Fruit fly (Drosophila melanogaster) whole organism, prepupa: ENCODE measurements around the gene CG42264.

Source experiments
- Blimp-1 ChIP-seq: fragments of 200-800 bp; sonication (Bioruptor generic); optimal IDR thresholded peaks from 3 replicates; lab custom pipeline; 2017; ENCODE audit warnings: missing biosample characterization, missing genetic modification characterization, mild to moderate bottlenecking, moderate library complexity, missing genetic modification reagents
- CG10631 ChIP-seq: fragments of 200-800 bp; sonication (Bioruptor generic); optimal IDR thresholded peaks from 2 replicates; lab custom pipeline; 2016; ENCODE audit warnings: missing biosample characterization, missing genetic modification characterization
- CG10669 ChIP-seq: fragments of 200-800 bp; sonication (Bioruptor generic); optimal IDR thresholded peaks from 3 replicates; lab custom pipeline; 2018; ENCODE audit warnings: missing biosample characterization, mild to moderate bottlenecking, missing genetic modification characterization, moderate library complexity
- CG11294 ChIP-seq: fragments of 200-800 bp; sonication (Bioruptor generic); IDR thresholded peaks from 2 replicates; pipeline ENCODE4 v1.3.6; 2022; ENCODE audit warnings: missing biosample characterization, missing genetic modification characterization
- CG11762 ChIP-seq: fragments of 200-800 bp; sonication (Bioruptor generic); optimal IDR thresholded peaks from 3 replicates; lab custom pipeline; 2016; ENCODE audit warnings: missing biosample characterization, missing genetic modification characterization; ENCODE audit not compliant: insufficient read depth
- CG11902 ChIP-seq: fragments of 200-800 bp; sonication (Bioruptor generic); optimal IDR thresholded peaks from 3 replicates; lab custom pipeline; 2016; ENCODE audit warnings: missing biosample characterization, missing genetic modification characterization
- CG15336 ChIP-seq: fragments of 200-800 bp; sonication (Bioruptor generic); IDR thresholded peaks from 2 replicates; pipeline ENCODE4 v1.3.6; 2022; ENCODE audit warnings: missing biosample characterization, missing genetic modification characterization
- CG1621 ChIP-seq: fragments of 200-800 bp; sonication (Bioruptor generic); optimal IDR thresholded peaks from 3 replicates; lab custom pipeline; 2018; ENCODE audit warnings: missing biosample characterization, mild to moderate bottlenecking, missing genetic modification characterization
- CG3032 ChIP-seq: fragments of 200-800 bp; optimal IDR thresholded peaks from 2 replicates; lab custom pipeline; 2019; ENCODE audit warnings: missing biosample characterization, mild to moderate bottlenecking, missing genetic modification characterization, moderate library complexity
- CG31627 ChIP-seq: fragments of 200-800 bp; sonication (Bioruptor generic); optimal IDR thresholded peaks from 3 replicates; lab custom pipeline; 2016; ENCODE audit warnings: missing biosample characterization, missing genetic modification characterization
- CG32006 ChIP-seq: fragments of 200-800 bp; sonication (Bioruptor generic); optimal IDR thresholded peaks from 3 replicates; lab custom pipeline; 2017; ENCODE audit warnings: missing biosample characterization, mild to moderate bottlenecking, missing genetic modification characterization
- CG34406 ChIP-seq: fragments of 200-800 bp; sonication (Bioruptor generic); optimal IDR thresholded peaks from 3 replicates; lab custom pipeline; 2016; ENCODE audit warnings: missing biosample characterization, missing genetic modification characterization
- CG3919 ChIP-seq: fragments of 200-800 bp; sonication (Bioruptor generic); optimal IDR thresholded peaks from 3 replicates; lab custom pipeline; 2016; ENCODE audit warnings: missing biosample characterization, missing genetic modification characterization
- CG4318 ChIP-seq: fragments of 200-800 bp; sonication (Bioruptor generic); optimal IDR thresholded peaks from 3 replicates; lab custom pipeline; 2017; ENCODE audit warnings: missing biosample characterization, mild to moderate bottlenecking, missing genetic modification characterization
- CG6163 ChIP-seq: fragments of 200-800 bp; sonication (Bioruptor generic); IDR thresholded peaks from 3 replicates; pipeline ENCODE4 v1.3.6; 2022; ENCODE audit warnings: missing biosample characterization, missing genetic modification characterization
- CG6276 ChIP-seq: fragments of 200-800 bp; sonication (Bioruptor generic); optimal IDR thresholded peaks from 2 replicates; lab custom pipeline; 2017; ENCODE audit warnings: missing biosample characterization, mild to moderate bottlenecking, missing genetic modification characterization
- CG6792 ChIP-seq: fragments of 200-800 bp; sonication (Bioruptor generic); optimal IDR thresholded peaks from 3 replicates; lab custom pipeline; 2016; ENCODE audit warnings: missing biosample characterization, missing genetic modification characterization
- CG7368 ChIP-seq: fragments of 200-800 bp; sonication (Bioruptor generic); optimal IDR thresholded peaks from 3 replicates; lab custom pipeline; 2016; ENCODE audit warnings: missing biosample characterization, missing genetic modification characterization
- CG8319 ChIP-seq: fragments of 200-800 bp; sonication (Bioruptor generic); optimal IDR thresholded peaks from 3 replicates; lab custom pipeline; 2016; ENCODE audit warnings: missing biosample characterization, missing genetic modification characterization
- CG8632 ChIP-seq: fragments of 200-800 bp; sonication (Bioruptor generic); optimal IDR thresholded peaks from 3 replicates; lab custom pipeline; 2016; ENCODE audit warnings: missing biosample characterization, missing genetic modification characterization
- CG9139 ChIP-seq: fragments of 200-800 bp; sonication (Bioruptor generic); optimal IDR thresholded peaks from 3 replicates; lab custom pipeline; 2017; ENCODE audit warnings: missing biosample characterization, mild to moderate bottlenecking, missing genetic modification characterization
- Eip75B ChIP-seq: fragments of 200-800 bp; sonication (Bioruptor generic); optimal IDR thresholded peaks from 3 replicates; lab custom pipeline; 2016; ENCODE audit warnings: missing biosample characterization, missing genetic modification characterization
- Eip78C ChIP-seq: fragments of 200-800 bp; sonication (Bioruptor generic); peaks from one replicate; lab custom pipeline; 2016; ENCODE audit warnings: missing biosample characterization, missing genetic modification characterization
- Ets96B ChIP-seq: fragments of 200-800 bp; optimal IDR thresholded peaks from 2 replicates; lab custom pipeline; 2019; ENCODE audit warnings: missing biosample characterization, mild to moderate bottlenecking, missing genetic modification characterization, moderate library complexity
- Gug ChIP-seq: fragments of 200-800 bp; sonication (Bioruptor generic); IDR thresholded peaks from 2 replicates; pipeline ENCODE4 v1.3.6; 2022; ENCODE audit warnings: missing biosample characterization, missing genetic modification characterization
- Hr38 ChIP-seq: sonication (Bioruptor generic); optimal IDR thresholded peaks from 2 replicates; lab custom pipeline; 2016; ENCODE audit warnings: missing biosample characterization, missing genetic modification characterization
- Hr39 ChIP-seq: fragments of 200-800 bp; sonication (Bioruptor generic); optimal IDR thresholded peaks from 2 replicates; lab custom pipeline; 2016; ENCODE audit warnings: missing biosample characterization, missing genetic modification characterization
- OdsH ChIP-seq: fragments of 200-800 bp; sonication (Bioruptor generic); optimal IDR thresholded peaks from 3 replicates; lab custom pipeline; 2016; ENCODE audit warnings: missing biosample characterization, missing genetic modification characterization
- Sox102F ChIP-seq: fragments of 200-800 bp; sonication (Bioruptor generic); optimal IDR thresholded peaks from 2 replicates; lab custom pipeline; 2016; ENCODE audit warnings: missing biosample characterization, mild to moderate bottlenecking, missing genetic modification characterization
- Sox14 ChIP-seq: fragments of 200-800 bp; sonication (Bioruptor generic); optimal IDR thresholded peaks from 3 replicates; lab custom pipeline; 2016; ENCODE audit warnings: missing biosample characterization, missing genetic modification characterization
- Sox15 ChIP-seq: fragments of 200-800 bp; sonication (Bioruptor generic); optimal IDR thresholded peaks from 3 replicates; lab custom pipeline; 2016; ENCODE audit warnings: missing biosample characterization, missing genetic modification characterization
- achi ChIP-seq: fragments of 200-800 bp; sonication (Bioruptor generic); optimal IDR thresholded peaks from 3 replicates; lab custom pipeline; 2016; ENCODE audit warnings: missing biosample characterization, missing genetic modification characterization
- acj6 ChIP-seq: fragments of 200-800 bp; sonication (Bioruptor generic); optimal IDR thresholded peaks from 3 replicates; lab custom pipeline; 2016; ENCODE audit warnings: missing biosample characterization, missing genetic modification characterization
- cyc ChIP-seq: fragments of 200-800 bp; sonication (Bioruptor generic); optimal IDR thresholded peaks from 3 replicates; lab custom pipeline; 2016; ENCODE audit warnings: missing biosample characterization, missing genetic modification characterization
- dsx ChIP-seq: fragments of 200-800 bp; optimal IDR thresholded peaks from 3 replicates; lab custom pipeline; 2019; ENCODE audit warnings: missing biosample characterization, mild to moderate bottlenecking, missing genetic modification characterization, moderate library complexity; ENCODE audit not compliant: poor library complexity, severe bottlenecking
- eg ChIP-seq: fragments of 200-800 bp; sonication (Bioruptor generic); IDR thresholded peaks from 3 replicates; pipeline ENCODE4 v1.3.6; 2022; ENCODE audit warnings: missing biosample characterization, missing genetic modification characterization
- fd59A ChIP-seq: fragments of 200-800 bp; sonication (Bioruptor generic); optimal IDR thresholded peaks from 2 replicates; lab custom pipeline; 2017; ENCODE audit warnings: missing biosample characterization, mild to moderate bottlenecking, missing genetic modification characterization, missing genetic modification reagents
- fd85E ChIP-seq: fragments of 200-800 bp; sonication (Bioruptor generic); optimal IDR thresholded peaks from 3 replicates; lab custom pipeline; 2016; ENCODE audit warnings: missing biosample characterization, missing genetic modification characterization
- fkh ChIP-seq: fragments of 200-800 bp; sonication (Bioruptor generic); optimal IDR thresholded peaks from 3 replicates; lab custom pipeline; 2017; ENCODE audit warnings: missing biosample characterization, mild to moderate bottlenecking, missing genetic modification characterization, moderate library complexity
- lz ChIP-seq: fragments of 200-800 bp; sonication (Bioruptor generic); optimal IDR thresholded peaks from 3 replicates; lab custom pipeline; 2016; ENCODE audit warnings: missing biosample characterization, missing genetic modification characterization
- net ChIP-seq: fragments of 200-800 bp; sonication (Bioruptor generic); optimal IDR thresholded peaks from 3 replicates; lab custom pipeline; 2016; ENCODE audit warnings: missing biosample characterization, missing genetic modification characterization
- pdm3 ChIP-seq: fragments of 200-800 bp; sonication (Bioruptor generic); optimal IDR thresholded peaks from 3 replicates; lab custom pipeline; 2016; ENCODE audit warnings: missing biosample characterization, missing genetic modification characterization
- salr ChIP-seq, 2 experiments: fragments of 200-800 bp; sonication (Bioruptor generic); optimal IDR thresholded peaks; 3 replicates each; lab custom pipeline; 2016 to 2018; ENCODE audit warnings: missing biosample characterization in 2 of 2, missing genetic modification characterization in 2 of 2, mild to moderate bottlenecking in 1 of 2
- spab ChIP-seq: fragments of 200-800 bp; sonication (Bioruptor generic); optimal IDR thresholded peaks from 2 replicates; lab custom pipeline; 2017; ENCODE audit warnings: missing biosample characterization, mild to moderate bottlenecking, missing genetic modification characterization, missing genetic modification reagents
- ss ChIP-seq, 2 experiments: fragments of 200-800 bp; sonication (Bioruptor generic); optimal IDR thresholded peaks; 2 replicates in 1 of 2; 3 replicates in 1 of 2; lab custom pipeline; 2017 to 2018; ENCODE audit warnings: mild to moderate bottlenecking in 2 of 2, missing biosample characterization in 2 of 2, missing genetic modification characterization in 2 of 2, moderate library complexity in 1 of 2
- svp ChIP-seq: fragments of 200-800 bp; sonication (Bioruptor generic); peaks from one replicate; lab custom pipeline; 2016; ENCODE audit warnings: missing biosample characterization, missing genetic modification characterization
- topi ChIP-seq: fragments of 200-800 bp; sonication (Bioruptor generic); optimal IDR thresholded peaks from 3 replicates; lab custom pipeline; 2016; ENCODE audit warnings: missing biosample characterization, missing genetic modification characterization
- vri ChIP-seq: fragments of 200-800 bp; sonication (Bioruptor generic); optimal IDR thresholded peaks from 3 replicates; lab custom pipeline; 2016; ENCODE audit warnings: missing biosample characterization, mild to moderate bottlenecking, missing genetic modification characterization

CG42264 gene

DNA sequence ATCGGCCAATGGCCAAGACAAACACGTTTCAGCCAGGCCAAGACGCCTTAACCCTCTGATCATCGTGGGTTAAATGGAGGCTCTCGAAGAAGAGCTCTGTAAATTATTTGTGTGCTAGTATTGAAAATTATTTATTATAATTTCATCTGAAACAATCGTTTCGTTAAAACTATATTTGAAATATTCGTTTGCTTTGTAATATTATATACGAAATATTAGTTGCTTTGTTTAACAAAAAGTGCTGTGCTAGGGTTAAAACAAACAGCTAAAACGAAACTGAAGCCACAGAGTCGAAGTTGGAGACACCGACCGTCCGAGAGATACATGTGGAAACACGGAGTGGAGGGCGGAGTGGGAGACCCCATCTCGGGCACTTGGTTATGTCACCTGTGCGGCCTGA, 10.1 kb upstream of the CG42264 start (continued):
- no peak for TF ChIP-seq Blimp-1 (GFP tag; lab: Kevin White, UChicago)
- TF ChIP-seq CG8632: no peak
- TF ChIP-seq Sox15 (GFP tag; lab: Kevin White, UChicago): peak; percentile 32
- peak; percentile 89 for TF ChIP-seq Eip78C (GFP tag; lab: Kevin White, UChicago)
- TF ChIP-seq fd59A: peak; percentile 34
- TF ChIP-seq dsx (GFP tag; lab: Kevin White, UChicago): no peak
- no peak for TF ChIP-seq CG8319 (GFP tag; lab: Kevin White, UChicago)

DNA sequence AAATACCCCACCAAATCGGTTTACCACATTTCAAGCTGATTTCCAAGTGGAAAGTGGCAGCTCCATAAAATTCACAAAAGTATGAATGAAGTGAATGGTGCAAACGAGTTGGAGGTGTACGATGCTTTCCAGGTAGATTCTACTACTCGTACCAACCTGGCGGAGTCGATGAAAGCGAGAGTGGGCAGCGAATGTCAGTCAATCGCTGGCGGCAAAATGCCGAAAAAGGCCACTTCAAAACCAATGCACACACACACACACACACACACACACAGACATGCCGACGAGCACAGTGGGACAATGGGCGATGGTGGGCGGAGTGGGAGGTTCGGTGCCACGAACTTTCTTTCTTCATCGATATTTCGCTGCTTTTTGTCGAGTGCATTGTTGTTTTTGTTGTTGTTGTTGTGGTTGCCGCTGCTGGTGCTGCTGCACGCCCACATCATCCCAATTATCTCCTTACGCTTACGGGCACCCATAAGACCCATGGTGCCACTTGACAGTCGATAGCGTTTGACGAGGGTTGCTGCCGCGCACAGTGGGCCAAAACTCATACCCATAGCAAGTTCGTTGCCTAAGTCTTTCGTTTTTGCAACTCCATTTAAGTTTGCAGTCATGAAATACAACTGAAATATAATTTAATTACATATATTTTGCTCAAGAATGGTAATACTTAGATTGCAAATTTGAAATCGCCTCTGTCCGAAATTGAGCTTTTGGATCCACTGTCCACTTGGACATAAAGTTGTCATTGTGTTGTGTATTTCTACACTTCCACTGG, 7.0 kb upstream of the CG42264 start:
- TF ChIP-seq salr (GFP tag; optimal IDR thresholded peaks at IDR 0.05; lab: Kevin White, UChicago) (peak; percentile 11 to 13), CG15336 (peak; percentile 74), Eip75B (peak; percentile 58), fd59A (peak; percentile 37), CG8319 (GFP tag; lab: Kevin White, UChicago) (peak; percentile 23), CG31627 (GFP tag; lab: Kevin White, UChicago) (peak; percentile 69), CG32006 (GFP tag; lab: Kevin White, UChicago) (peak; percentile 89), svp (peak; percentile 89), CG6163 (GFP tag; lab: Robert Waterston, UW) (peak; percentile 72; the same call in 2 of the 3 replicates), OdsH (GFP tag; lab: Kevin White, UChicago) (peak; percentile 70), CG6792 (GFP tag; lab: Kevin White, UChicago) (peak; percentile 79), CG11294 (GFP tag; lab: Robert Waterston, UW) (no peak), CG3919 (peak; percentile 72), Hr39 (GFP tag; lab: Kevin White, UChicago) (peak; percentile 68), acj6 (GFP tag; lab: Kevin White, UChicago) (peak; percentile 73), CG11902 (GFP tag; lab: Kevin White, UChicago) (peak; percentile 11), achi (peak; percentile 61), Blimp-1 (GFP tag; lab: Kevin White, UChicago) (peak; percentile 82), CG10669 (peak; percentile 36), vri (peak; percentile 80), CG4318 (GFP tag; lab: Kevin White, UChicago) (peak; percentile 74), CG11762 (peak; percentile 60), CG7368 (GFP tag; lab: Kevin White, UChicago) (peak; percentile 12), fkh (GFP tag; lab: Kevin White, UChicago) (no peak), ss (GFP tag; optimal IDR thresholded peaks at IDR 0.05; lab: Kevin White, UChicago) (peak; percentile 14 to 19), Hr38 (GFP tag; lab: Kevin White, UChicago) (no peak), Gug (GFP tag; lab: Robert Waterston, UW) (no peak), spab (peak; percentile 1), CG34406 (peak; percentile 63), eg (peak; percentile 71; the same call in 2 of the 3 replicates), Eip78C (GFP tag; lab: Kevin White, UChicago) (peak; percentile 90), CG6276 (GFP tag; lab: Kevin White, UChicago) (peak; percentile 66), Sox102F (GFP tag; lab: Kevin White, UChicago) (peak; percentile 74), Sox14 (GFP tag; lab: Kevin White, UChicago) (peak; percentile 69), net (GFP tag; lab: Kevin White, UChicago) (peak; percentile 54), cyc (GFP tag; lab: Kevin White, UChicago) (peak; percentile 46), CG8632 (peak; percentile 64), CG1621 (tag; lab: Kevin White, UChicago) (peak; percentile 28), Ets96B (peak; percentile 44), CG10631 (GFP tag; lab: Kevin White, UChicago) (peak; percentile 58), lz (peak; percentile 76), pdm3 (GFP tag; lab: Kevin White, UChicago) (peak; percentile 74), topi (GFP tag; lab: Kevin White, UChicago) (peak; percentile 71), fd85E (GFP tag; lab: Kevin White, UChicago) (no peak), CG3032 (no peak), CG9139 (no peak)
